Worm (Caenorhabditis elegans) whole organism, L4/young adult: ENCODE results near the gene srh-4.

Experiments used
- W03F9.2 ChIP-seq: fragments of 150-350 bp; optimal IDR thresholded peaks from 2 replicates; lab custom pipeline; 2014; ENCODE audit warnings: missing biosample characterization, missing genetic modification characterization
- dao-5 ChIP-seq: sonication (generic microtip); optimal IDR thresholded peaks from 2 replicates; lab custom pipeline; 2016; ENCODE audit warnings: missing genotype, missing genetic modification characterization, moderate library complexity, missing compliant biosample characterization
- him-1 ChIP-seq: sonication (generic microtip); optimal IDR thresholded peaks from 2 replicates; lab custom pipeline; 2016; ENCODE audit warnings: missing genotype, missing genetic modification reagents, missing genetic modification characterization, missing compliant biosample characterization

ce11 chrV:3981680-3982079, 28.6 kb upstream of the srh-4 start, which contains the start of gene nlp-30:
- no peak for TF ChIP-seq dao-5
- no peak for TF ChIP-seq W03F9.2
- no peak for TF ChIP-seq him-1
